Worm (Caenorhabditis elegans) whole organism, young adult: ENCODE data around the gene R08C7.4.

Experiments
- cebp-2 ChIP-seq: fragments of 200-800 bp; sonication (Bioruptor generic); IDR thresholded peaks from 2 replicates; pipeline ENCODE4 v1.3.6; 2022; ENCODE audit warnings: missing genetic modification characterization, missing compliant biosample characterization
- lin-35 ChIP-seq, 3 experiments: fragments of 150-350 bp in 2 of 3; sonication (generic microtip) in 1 of 3; optimal IDR thresholded peaks; 2 replicates each; lab custom pipeline; 2014 to 2018; ENCODE audit warnings: missing biosample characterization in 3 of 3, missing genetic modification characterization in 3 of 3, missing genetic modification reagents in 3 of 3
- lin-54 ChIP-seq: fragments of 200-800 bp; sonication (Bioruptor generic); optimal IDR thresholded peaks from 2 replicates; lab custom pipeline; 2018; ENCODE audit warnings: mild to moderate bottlenecking, missing genetic modification characterization, missing compliant biosample characterization
- nhr-90 ChIP-seq: sonication (generic microtip); optimal IDR thresholded peaks from 2 replicates; lab custom pipeline; 2016; ENCODE audit warnings: missing genotype, mild to moderate bottlenecking, missing genetic modification characterization, missing compliant biosample characterization
- sea-2 ChIP-seq: fragments of 200-800 bp; sonication (Bioruptor generic); IDR thresholded peaks from 2 replicates; pipeline ENCODE4 v1.3.6; 2022; ENCODE audit warnings: missing genetic modification characterization, missing compliant biosample characterization
- snpc-4 ChIP-seq, 5 experiments: fragments of 150-350 bp in 1 of 5; sonication (generic microtip) in 4 of 5; optimal IDR thresholded peaks; 2 replicates each; lab custom pipeline; 2014 to 2018; ENCODE audit warnings: missing genetic modification characterization in 5 of 5, missing biosample characterization in 3 of 5, antibody characterized with exemption in 2 of 5, mild to moderate bottlenecking in 2 of 5, missing compliant biosample characterization in 2 of 5, missing genotype in 2 of 5, moderate library complexity in 2 of 5, missing genetic modification reagents in 1 of 5
- unc-62 ChIP-seq: fragments of 150-350 bp; optimal IDR thresholded peaks from 2 replicates; lab custom pipeline; 2014; ENCODE audit warnings: missing biosample characterization, missing genetic modification reagents, missing genetic modification characterization
- ztf-18 ChIP-seq: sonication (generic microtip); optimal IDR thresholded peaks from 2 replicates; lab custom pipeline; 2016; ENCODE audit warnings: missing genotype, mild to moderate bottlenecking, missing genetic modification characterization, missing compliant biosample characterization
- ztf-25 ChIP-seq: fragments of 200-800 bp; sonication (Bioruptor generic); IDR thresholded peaks from 2 replicates; pipeline ENCODE4 v1.3.6; 2022; ENCODE audit warnings: missing genetic modification reagents, missing genetic modification characterization, missing compliant biosample characterization

DNA sequence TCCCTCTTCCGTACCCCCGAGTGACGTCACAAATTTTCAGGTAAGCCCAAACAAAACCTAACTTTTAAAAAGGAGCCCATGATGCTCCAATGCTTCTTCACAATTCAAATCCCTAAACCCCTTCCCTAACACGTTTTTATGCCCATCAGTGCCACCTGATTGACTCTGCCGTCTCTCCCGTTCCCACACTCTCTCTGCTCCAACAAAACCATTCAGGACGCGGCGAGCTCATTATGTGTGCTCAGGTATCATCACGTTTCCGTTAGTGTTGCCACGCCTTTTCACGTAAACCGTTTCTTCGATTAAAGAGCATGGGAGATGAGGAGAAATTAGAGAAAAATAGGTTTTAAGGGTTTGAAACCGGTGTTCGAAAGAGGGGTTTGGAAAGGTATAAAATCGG is 28.3 kb downstream of the R08C7.4 start, which contains the start of gene M01H9.2:
- TF ChIP-seq unc-62: no peak
- TF ChIP-seq ztf-25 (GFP tag; lab: Robert Waterston, UW): no peak
- TF ChIP-seq sea-2 (GFP tag; lab: Robert Waterston, UW): no peak
- no peak for TF ChIP-seq snpc-4 (GFP tag; optimal IDR thresholded peaks at IDR 0.05; lab: Kevin White, UChicago)
- TF ChIP-seq snpc-4 (tag; optimal IDR thresholded peaks at IDR 0.05; lab: Kevin White, UChicago): no peak
- no peak for TF ChIP-seq ztf-18
- no peak for TF ChIP-seq lin-54 (GFP tag; lab: Kevin White, UChicago)
- TF ChIP-seq cebp-2 (GFP tag; lab: Robert Waterston, UW): no peak
- TF ChIP-seq nhr-90: no peak
- TF ChIP-seq lin-35 (GFP tag; optimal IDR thresholded peaks at IDR 0.05; lab: Kevin White, UChicago): no peak
